Worm (Caenorhabditis elegans) whole organism, L4 larva: ENCODE results near the gene daf-10.

Experiments
- ZK546.5 ChIP-seq, 2 experiments: sonication (generic microtip); optimal IDR thresholded peaks; 2 replicates each; lab custom pipeline; 2017; ENCODE audit warnings: missing biosample characterization in 2 of 2, missing genetic modification characterization in 2 of 2
- ceh-28 ChIP-seq: fragments of 150-350 bp; optimal IDR thresholded peaks from 2 replicates; lab custom pipeline; 2014; ENCODE audit warnings: missing biosample characterization, missing genetic modification reagents, missing genetic modification characterization
- ceh-44 ChIP-seq: fragments of 200-800 bp; sonication (Bioruptor generic); IDR thresholded peaks from 2 replicates; pipeline ENCODE4 v1.3.6; 2022; ENCODE audit warnings: missing genetic modification reagents, missing genetic modification characterization, missing compliant biosample characterization
- daf-8 ChIP-seq: fragments of 200-800 bp; sonication (Bioruptor generic); IDR thresholded peaks from 2 replicates; pipeline ENCODE4 v1.3.6; 2022; ENCODE audit warnings: missing genetic modification characterization, missing compliant biosample characterization
- dmd-8 ChIP-seq: fragments of 200-800 bp; sonication (Bioruptor generic); IDR thresholded peaks from 2 replicates; pipeline ENCODE4 v1.3.6; 2022; ENCODE audit warnings: missing genetic modification characterization, missing compliant biosample characterization
- fkh-10 ChIP-seq: fragments of 150-350 bp; optimal IDR thresholded peaks from 2 replicates; lab custom pipeline; 2014; ENCODE audit warnings: missing biosample characterization, missing genetic modification reagents, missing genetic modification characterization
- fos-1 ChIP-seq: fragments of 150-350 bp; optimal IDR thresholded peaks from 2 replicates; lab custom pipeline; 2014; ENCODE audit warnings: missing biosample characterization, missing genetic modification characterization
- hlh-11 ChIP-seq: fragments of 200-800 bp; sonication (Bioruptor generic); optimal IDR thresholded peaks from 2 replicates; lab custom pipeline; 2018; ENCODE audit warnings: mild to moderate bottlenecking, missing genetic modification characterization, missing compliant biosample characterization
- hlh-30 ChIP-seq: sonication (generic microtip); optimal IDR thresholded peaks from 2 replicates; lab custom pipeline; 2017; ENCODE audit warnings: antibody characterized with exemption, mild to moderate bottlenecking, missing genetic modification characterization, missing compliant biosample characterization; ENCODE audit not compliant: insufficient read depth
- lim-7 ChIP-seq: fragments of 200-800 bp; sonication (Bioruptor generic); IDR thresholded peaks from 2 replicates; pipeline ENCODE4 v1.3.6; 2022; ENCODE audit warnings: missing genetic modification characterization, missing compliant biosample characterization
- lin-15B ChIP-seq: fragments of 150-350 bp; sonication (generic microtip); optimal IDR thresholded peaks from 3 replicates; lab custom pipeline; 2014; ENCODE audit warnings: missing biosample characterization, missing genetic modification characterization
- lsy-2 ChIP-seq, 2 experiments: fragments of 150-350 bp in 1 of 2; sonication (generic microtip) in 1 of 2; optimal IDR thresholded peaks; 2 replicates each; lab custom pipeline; 2014 to 2017; ENCODE audit warnings: missing biosample characterization in 2 of 2, missing genetic modification characterization in 2 of 2
- mdl-1 ChIP-seq, 2 experiments: fragments of 150-350 bp in 1 of 2; sonication (generic microtip) in 1 of 2; optimal IDR thresholded peaks; 2 replicates each; lab custom pipeline; 2014 to 2017; ENCODE audit warnings: missing biosample characterization in 2 of 2, missing genetic modification characterization in 2 of 2
- mdt-29 ChIP-seq: fragments of 200-800 bp; sonication (Bioruptor generic); IDR thresholded peaks from 2 replicates; pipeline ENCODE4 v1.3.6; 2022; ENCODE audit warnings: missing genetic modification reagents, missing genetic modification characterization, missing compliant biosample characterization
- mxl-3 ChIP-seq: fragments of 200-800 bp; sonication (Bioruptor generic); optimal IDR thresholded peaks from 2 replicates; lab custom pipeline; 2018; ENCODE audit warnings: mild to moderate bottlenecking, missing genetic modification characterization, missing compliant biosample characterization
- nhr-11 ChIP-seq: fragments of 150-350 bp; optimal IDR thresholded peaks from 2 replicates; lab custom pipeline; 2014; ENCODE audit warnings: missing biosample characterization, missing genetic modification characterization
- nhr-111 ChIP-seq: fragments of 200-800 bp; sonication (Bioruptor generic); optimal IDR thresholded peaks from 2 replicates; lab custom pipeline; 2018; ENCODE audit warnings: mild to moderate bottlenecking, missing genetic modification characterization, missing compliant biosample characterization
- php-3 ChIP-seq: fragments of 200-800 bp; sonication (Bioruptor generic); IDR thresholded peaks from 2 replicates; pipeline ENCODE4 v1.3.6; 2022; ENCODE audit warnings: missing genetic modification reagents, missing genetic modification characterization, missing compliant biosample characterization
- rbr-2 ChIP-seq: sonication (generic microtip); optimal IDR thresholded peaks from 2 replicates; lab custom pipeline; 2016; ENCODE audit warnings: missing genotype, missing genetic modification characterization, missing compliant biosample characterization
- skn-1 ChIP-seq: fragments of 150-350 bp; optimal IDR thresholded peaks from 2 replicates; lab custom pipeline; 2014; ENCODE audit warnings: missing biosample characterization, missing genetic modification characterization
- snpc-4 ChIP-seq: fragments of 150-350 bp; optimal IDR thresholded peaks from 2 replicates; lab custom pipeline; 2014; ENCODE audit warnings: missing biosample characterization, missing genetic modification characterization
- unc-62 ChIP-seq, 3 experiments: fragments of 150-350 bp in 1 of 3; sonication (generic microtip); optimal IDR thresholded peaks in 2 of 3; peaks in 1 of 3; 1 replicate in 1 of 3; 2 replicates in 2 of 3; lab custom pipeline; 2014 to 2017; ENCODE audit warnings: missing biosample characterization in 3 of 3, missing genetic modification characterization in 3 of 3, missing genetic modification reagents in 3 of 3, missing genotype in 1 of 3
- ztf-11 ChIP-seq: fragments of 150-350 bp; optimal IDR thresholded peaks from 2 replicates; lab custom pipeline; 2014; ENCODE audit warnings: missing biosample characterization, missing genetic modification characterization

daf-10 gene

DNA sequence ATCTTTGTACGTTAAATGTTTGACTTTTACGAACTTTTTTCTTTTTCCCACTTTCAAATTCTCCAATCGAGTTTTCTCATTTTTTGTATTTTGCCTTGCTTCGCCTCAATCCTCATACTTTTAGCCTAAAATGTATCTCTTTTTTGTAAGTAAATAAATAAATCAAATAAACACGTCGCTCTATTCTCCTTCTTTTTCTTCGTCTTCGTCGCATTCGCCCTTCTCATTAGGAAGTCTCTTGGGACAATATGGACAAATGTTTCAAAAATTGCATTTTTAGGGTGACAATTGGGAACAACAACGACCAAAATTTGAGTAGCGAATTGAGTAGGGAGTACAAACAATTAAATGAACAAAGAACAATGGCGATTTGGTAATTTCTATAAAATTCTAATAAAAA is 54.0 kb downstream of the daf-10 start (continued):
- TF ChIP-seq nhr-111 (GFP tag; lab: Kevin White, UChicago), result no peak
- no peak for TF ChIP-seq ZK546.5 (tag; optimal IDR thresholded peaks at IDR 0.05; lab: Kevin White, UChicago)
- no peak for TF ChIP-seq ceh-28 (tag; lab: Kevin White, UChicago)
- TF ChIP-seq php-3 (GFP tag; lab: Robert Waterston, UW), result no peak
- TF ChIP-seq hlh-11 (tag; lab: Kevin White, UChicago), result no peak
- TF ChIP-seq lim-7, result no peak
- TF ChIP-seq mdl-1 (tag; optimal IDR thresholded peaks at IDR 0.05; lab: Kevin White, UChicago), result no peak
- TF ChIP-seq fkh-10 (GFP tag; lab: Kevin White, UChicago), result peak; percentile 72
- TF ChIP-seq ceh-44 (GFP tag; lab: Robert Waterston, UW), result no peak
- TF ChIP-seq ztf-11, result no peak
- TF ChIP-seq lsy-2 (tag; optimal IDR thresholded peaks at IDR 0.05; lab: Kevin White, UChicago), result peak in 1 of 2 experiments; percentile 12
- no peak for TF ChIP-seq snpc-4 (tag; lab: Kevin White, UChicago)
- no peak for TF ChIP-seq lin-15B
- TF ChIP-seq rbr-2, result no peak
- TF ChIP-seq fos-1 (tag; lab: Kevin White, UChicago), result no peak
- TF ChIP-seq, all 104 proteins: peak for 6

DNA sequence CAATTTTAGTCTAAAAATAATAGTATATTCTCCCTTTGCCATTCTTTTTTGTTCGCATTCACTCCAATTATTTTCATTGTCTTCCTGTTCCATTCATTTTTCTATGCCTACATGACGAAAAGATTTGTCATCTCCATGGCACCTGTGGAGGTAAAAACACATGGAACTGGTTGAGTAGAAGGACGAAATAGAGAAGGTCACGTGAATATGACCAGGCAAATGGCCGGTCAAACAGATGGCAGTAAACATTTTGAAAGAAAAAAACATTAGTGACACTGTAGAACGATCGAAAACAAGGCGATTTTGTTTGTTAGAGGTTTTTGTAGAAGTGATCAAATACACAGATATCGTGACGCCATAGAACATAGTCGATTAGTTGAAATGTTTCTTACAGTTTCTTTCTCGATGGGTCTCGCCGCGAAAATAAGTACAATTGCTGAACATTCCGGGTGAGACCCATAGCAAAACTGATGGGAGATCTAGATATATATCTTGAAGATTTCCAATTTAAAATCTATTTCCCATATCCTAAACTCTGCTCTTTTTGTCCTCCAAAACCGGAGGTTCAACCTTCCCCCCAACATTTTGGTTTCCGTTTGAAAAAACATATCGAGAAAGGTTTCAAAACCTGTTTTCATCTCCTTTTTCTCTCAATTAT is 55.3 kb downstream of the daf-10 start:
- TF ChIP-seq unc-62 (GFP tag; optimal IDR thresholded peaks at IDR 0.05 in 1 of 2; lab: Kevin White, UChicago) (peak in 1 of 2 experiments; percentile 32), unc-62 (tag; optimal IDR thresholded peaks at IDR 0.05; lab: Kevin White, UChicago) (no peak), hlh-30 (peak; percentile 60), skn-1 (tag; lab: Kevin White, UChicago) (no peak)
- TF ChIP-seq, all 104 proteins: peak for 2

DNA sequence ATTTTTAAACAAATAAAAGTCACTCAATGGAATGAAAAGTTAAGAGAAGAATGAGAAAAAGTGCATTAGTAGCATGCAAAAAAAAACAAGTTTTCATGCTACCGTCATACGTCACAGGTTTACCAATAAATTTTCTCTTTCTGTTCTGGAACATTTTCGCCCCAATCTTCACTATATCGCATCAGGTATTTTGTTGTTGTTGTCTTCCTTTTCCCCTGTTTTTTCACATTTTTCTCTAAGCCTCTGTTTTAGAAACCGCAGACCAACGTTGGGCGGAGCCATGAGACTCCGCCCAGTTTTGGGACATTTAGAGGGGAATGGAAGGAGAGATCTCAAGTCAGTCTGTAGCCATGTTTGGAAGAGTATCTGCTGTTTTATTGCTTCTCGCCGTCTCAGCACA is 57.7 kb downstream of the daf-10 start, which contains the start of gene msa-1:
msa-1 (plus strand) TSS at position 301 of the 400 bp plus-strand sequence.
- no peak for TF ChIP-seq dmd-8 (GFP tag; lab: Robert Waterston, UW)
- TF ChIP-seq nhr-11, result no peak
- no peak for TF ChIP-seq mxl-3 (GFP tag; lab: Kevin White, UChicago)
- TF ChIP-seq daf-8 (GFP tag; lab: Robert Waterston, UW), result no peak
- TF ChIP-seq mdt-29 (GFP tag; lab: Robert Waterston, UW), result no peak
